Fruit fly (Drosophila melanogaster) whole organism: ENCODE data around the gene Rh5.

Source experiments
- pan ChIP-seq: fragments of >200 bp; optimal IDR thresholded peaks from 2 replicates; lab custom pipeline; 2017
- usp ChIP-seq: fragments of >200 bp; optimal IDR thresholded peaks from 2 replicates; lab custom pipeline; 2017; ENCODE audit warnings: missing biosample characterization, missing genetic modification characterization, mixed read lengths

- no peak for TF ChIP-seq pan (lab: Kevin White, UChicago)
- TF ChIP-seq usp (GFP tag; lab: Kevin White, UChicago) = no peak
These were observed 2.2 kb upstream of the Rh5 start for dm6 chr2L:12005436-12006396.
